Worm (Caenorhabditis elegans) whole organism, midembryonic: ENCODE results near the gene C09E7.11.

Source experiments
- flt-1 ChIP-seq: fragments of 200-800 bp; sonication (Bioruptor generic); IDR thresholded peaks from 2 replicates; pipeline ENCODE4 v1.3.6; 2022; ENCODE audit warnings: missing genetic modification characterization, missing compliant biosample characterization
- ref-1 ChIP-seq: fragments of 200-800 bp; sonication (Bioruptor generic); conservative IDR thresholded peaks from 2 replicates; pipeline ENCODE4 v1.3.6; 2022; ENCODE audit warnings: missing genetic modification reagents, missing genetic modification characterization, missing compliant biosample characterization
- ztf-23 ChIP-seq: fragments of 200-800 bp; sonication (Bioruptor generic); IDR thresholded peaks from 2 replicates; pipeline ENCODE4 v1.3.6; 2022; ENCODE audit warnings: missing genetic modification reagents, missing genetic modification characterization, missing compliant biosample characterization

- TF ChIP-seq flt-1 (no peak), ref-1 (GFP tag; lab: Robert Waterston, UW) (no peak), ztf-23 (no peak)
Measured at ce11 chrIII:6490989-6491388, 40.2 kb upstream of the C09E7.11 start.
